Fruit fly (Drosophila melanogaster) whole organism: ENCODE results near the gene CG5910.

Experiments
- CG8478 ChIP-seq: fragments of >200 bp; optimal IDR thresholded peaks from 2 replicates; lab custom pipeline; 2018; ENCODE audit warnings: inconsistent platforms
- Dll ChIP-seq: fragments of >200 bp; optimal IDR thresholded peaks from 2 replicates; lab custom pipeline; 2017
- EcR ChIP-seq, 2 experiments: fragments of >200 bp; optimal IDR thresholded peaks; 2 replicates each; lab custom pipeline; 2017; ENCODE audit warnings: missing biosample characterization in 2 of 2, missing genetic modification characterization in 2 of 2, missing genetic modification reagents in 2 of 2
- pan ChIP-seq: fragments of >200 bp; optimal IDR thresholded peaks from 2 replicates; lab custom pipeline; 2017
- psq ChIP-seq: fragments of >200 bp; optimal IDR thresholded peaks from 2 replicates; lab custom pipeline; 2017
- usp ChIP-seq: fragments of >200 bp; optimal IDR thresholded peaks from 2 replicates; lab custom pipeline; 2017; ENCODE audit warnings: missing biosample characterization, missing genetic modification characterization, mixed read lengths

The CG5910 gene

DNA sequence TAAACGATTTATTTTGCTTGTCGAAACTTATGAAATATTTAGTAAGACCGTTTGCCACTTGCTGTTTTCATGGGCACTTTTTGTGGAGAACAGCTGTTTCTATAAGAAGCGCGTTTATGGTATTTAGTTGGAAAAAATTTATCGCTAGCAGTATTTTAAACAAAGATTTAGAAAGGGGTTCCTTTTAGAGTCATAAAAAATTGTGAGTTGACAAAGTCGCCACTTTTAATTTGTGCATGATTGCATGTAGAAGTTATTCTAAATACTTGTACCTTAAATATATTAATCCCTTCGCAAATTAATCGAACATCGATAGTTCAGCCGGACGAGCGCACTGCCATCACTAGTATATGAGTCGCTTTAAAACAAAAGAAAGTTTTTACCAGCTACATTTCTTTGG lies 9.9 kb upstream of the CG5910 start, which contains the start of the genes Las and Psn:
Gene Las, minus strand, starts transcription at position 65 of the 400 bp plus-strand sequence.
Gene Psn, plus strand, starts transcription at position 172 of the 400 bp plus-strand sequence.
- TF ChIP-seq pan, result no peak
- no peak for TF ChIP-seq Dll (lab: Kevin White, UChicago)

DNA sequence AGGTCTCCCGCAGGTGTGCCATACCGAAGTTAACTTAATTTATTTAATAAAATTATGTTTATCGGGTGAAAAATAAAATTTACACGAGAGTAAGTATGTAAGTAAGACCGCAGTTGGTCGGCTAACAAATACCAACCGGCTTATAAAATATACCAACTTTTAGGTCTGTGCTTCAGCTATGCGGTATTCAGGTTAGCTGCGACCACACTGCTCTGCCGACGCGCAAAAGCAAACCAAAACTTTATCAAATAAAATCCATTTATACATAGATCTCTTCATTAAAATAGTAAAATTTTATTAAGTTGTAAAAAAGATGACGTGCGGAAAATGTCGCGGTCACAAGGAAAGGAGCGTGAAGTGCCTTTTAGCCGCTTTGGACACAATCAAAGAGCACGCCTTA lies 6.2 kb upstream of the CG5910 start, which contains the start of the genes mRpL15 and CtIP:
Gene mRpL15, minus strand, starts transcription at position 141 of the 400 bp plus-strand sequence.
Gene CtIP, plus strand, starts transcription at position 182 of the 400 bp plus-strand sequence.
- TF ChIP-seq pan (no peak), psq (no peak), Dll (lab: Kevin White, UChicago) (no peak), CG8478 (lab: Kevin White, UChicago) (no peak), usp (GFP tag; lab: Kevin White, UChicago) (no peak), EcR (GFP tag; optimal IDR thresholded peaks at IDR 0.05; lab: Kevin White, UChicago) (no peak)

DNA sequence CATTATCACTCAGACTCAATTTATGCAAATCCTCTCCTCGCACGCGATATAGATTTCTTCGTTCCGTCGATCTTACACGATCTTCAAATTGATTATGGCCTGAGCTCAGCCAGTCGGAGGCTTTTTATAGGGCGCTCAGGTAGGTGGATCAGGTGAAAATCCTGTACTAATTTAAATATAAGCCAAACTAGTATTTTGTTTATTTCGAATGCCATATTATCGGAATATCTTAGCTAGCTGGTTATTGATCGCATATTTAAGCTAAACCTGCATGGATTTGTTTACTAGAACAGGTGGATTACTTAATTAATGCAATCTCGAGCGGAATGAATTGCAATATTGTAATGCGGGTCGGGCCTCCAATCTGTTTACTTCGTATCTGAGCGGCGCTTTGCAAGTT lies 2.4 kb upstream of the CG5910 start, which contains the start of gene Hpd:
Gene Hpd, minus strand, starts transcription at position 101 of the 400 bp plus-strand sequence.
- TF ChIP-seq psq (no peak), Dll (lab: Kevin White, UChicago) (no peak), pan (no peak)

DNA sequence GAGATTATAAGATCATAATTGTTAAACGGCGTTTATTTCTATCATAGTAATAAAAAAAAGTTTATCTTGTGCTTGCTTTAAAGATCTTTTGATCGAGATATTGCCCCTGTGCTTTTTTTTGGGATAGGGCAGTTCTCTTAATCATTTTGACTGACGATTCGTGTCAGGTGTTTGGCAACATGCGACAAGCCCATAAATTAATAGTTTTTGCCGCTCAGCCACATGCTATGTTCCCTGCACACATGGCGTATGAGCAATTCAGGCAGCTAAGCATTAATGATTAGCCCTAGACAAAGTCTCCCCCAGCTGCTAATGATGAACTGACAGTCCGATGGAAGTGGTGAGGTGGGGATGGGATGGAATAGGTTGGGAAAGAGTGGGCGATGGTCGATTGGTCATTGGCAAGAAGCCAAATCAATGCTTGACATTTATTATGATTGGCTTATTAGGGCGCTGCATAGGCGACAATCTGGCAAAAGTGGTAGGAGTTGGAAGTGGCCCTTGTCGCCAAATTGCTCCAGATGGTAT lies 1.3 kb upstream of the CG5910 start:
- TF ChIP-seq CG8478 (lab: Kevin White, UChicago) (no peak), Dll (lab: Kevin White, UChicago) (no peak), pan (no peak), usp (GFP tag; lab: Kevin White, UChicago) (no peak), psq (no peak), EcR (GFP tag; optimal IDR thresholded peaks at IDR 0.05; lab: Kevin White, UChicago) (no peak)

DNA sequence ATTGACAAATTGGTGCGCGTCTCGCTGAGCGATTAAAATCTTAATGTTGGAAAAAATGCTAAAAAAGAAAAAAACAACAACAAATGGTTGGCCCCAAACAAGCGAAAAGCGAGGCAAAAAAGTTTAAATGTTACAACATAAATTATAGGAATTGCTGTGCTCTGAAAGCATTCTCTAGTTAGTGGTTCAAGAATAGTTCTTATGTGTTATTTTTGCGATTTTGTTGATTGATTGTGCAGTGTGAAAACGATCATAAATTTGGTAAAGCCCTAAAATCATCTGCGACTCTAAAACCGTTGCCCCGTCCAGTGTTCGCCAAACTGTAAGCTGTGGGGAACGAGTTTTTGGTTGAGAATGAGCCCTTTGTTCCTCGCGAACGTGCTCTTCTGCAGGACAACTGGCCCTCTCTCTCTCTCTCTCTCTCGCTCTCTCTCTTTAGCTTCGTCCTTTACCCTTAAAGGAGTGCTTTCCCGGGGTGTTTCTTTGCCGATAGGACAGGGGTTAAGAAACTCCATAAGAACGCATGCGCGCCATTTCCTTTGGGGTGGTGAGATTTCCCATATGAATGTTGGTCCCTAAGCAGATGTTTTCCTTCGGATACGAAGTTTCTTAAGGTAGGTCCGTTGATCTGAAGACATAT lies 575 bp downstream of the CG5910 start:
- TF ChIP-seq pan (no peak), Dll (lab: Kevin White, UChicago) (no peak), EcR (GFP tag; optimal IDR thresholded peaks at IDR 0.05; lab: Kevin White, UChicago) (no peak), psq (no peak), usp (GFP tag; lab: Kevin White, UChicago) (no peak), CG8478 (lab: Kevin White, UChicago) (no peak)

DNA sequence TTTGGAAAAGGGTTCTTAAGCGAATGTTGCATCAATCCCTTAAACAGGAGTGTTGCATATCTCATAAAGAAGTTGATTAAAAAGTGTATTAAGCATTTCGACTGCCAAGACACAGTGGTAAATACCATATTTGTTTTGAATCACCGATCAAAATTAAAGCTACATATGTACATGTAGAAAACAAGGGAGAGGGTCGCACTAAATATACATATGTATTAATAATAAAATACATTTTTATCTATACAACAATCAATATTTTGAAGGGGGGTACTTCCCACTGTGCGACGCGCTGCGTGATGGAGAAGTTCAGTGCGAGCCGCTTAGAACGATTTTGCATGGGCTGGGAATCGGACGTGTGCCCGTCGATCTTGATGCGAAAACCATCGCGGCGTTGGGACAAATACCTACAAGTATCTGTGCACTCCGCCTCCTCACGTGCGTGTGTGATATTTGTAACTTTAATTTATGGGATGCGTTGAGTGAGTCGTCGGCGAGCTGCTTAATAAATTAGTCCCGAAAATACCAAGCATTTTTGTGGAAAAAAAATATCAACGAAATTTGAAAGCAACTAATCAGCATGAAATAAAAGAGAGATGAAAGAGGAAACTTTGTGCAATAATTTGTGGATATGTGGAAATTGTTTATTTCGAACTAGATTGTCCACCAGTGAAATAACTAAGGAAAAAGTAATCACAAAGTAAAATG lies 2.7 kb downstream of the CG5910 start:
- TF ChIP-seq usp (GFP tag; lab: Kevin White, UChicago), result no peak

DNA sequence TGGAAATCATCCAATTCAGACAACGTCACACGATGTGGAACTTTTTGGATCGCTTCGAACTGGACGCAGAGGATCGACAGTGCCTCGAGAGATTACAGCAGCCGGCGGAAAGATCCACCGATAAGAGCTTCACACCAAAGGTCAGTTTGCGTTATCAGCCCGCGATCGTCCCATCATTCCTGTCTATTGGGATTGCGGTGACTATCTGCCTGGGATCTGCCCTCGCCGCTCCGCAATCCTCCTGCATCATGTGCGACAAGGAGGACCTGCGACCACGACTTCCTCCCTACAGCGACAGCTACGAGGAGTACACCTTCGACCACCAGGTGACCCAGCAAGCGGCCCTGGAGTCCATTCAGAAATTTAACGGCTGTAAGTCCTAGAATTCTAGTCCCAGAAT lies 3.8 kb downstream of the CG5910 start:
- no peak for TF ChIP-seq psq
- TF ChIP-seq usp (GFP tag; lab: Kevin White, UChicago), result no peak
- no peak for TF ChIP-seq pan
- no peak for TF ChIP-seq EcR (GFP tag; optimal IDR thresholded peaks at IDR 0.05; lab: Kevin White, UChicago)
- TF ChIP-seq CG8478 (lab: Kevin White, UChicago), result no peak
- TF ChIP-seq Dll (lab: Kevin White, UChicago), result no peak

DNA sequence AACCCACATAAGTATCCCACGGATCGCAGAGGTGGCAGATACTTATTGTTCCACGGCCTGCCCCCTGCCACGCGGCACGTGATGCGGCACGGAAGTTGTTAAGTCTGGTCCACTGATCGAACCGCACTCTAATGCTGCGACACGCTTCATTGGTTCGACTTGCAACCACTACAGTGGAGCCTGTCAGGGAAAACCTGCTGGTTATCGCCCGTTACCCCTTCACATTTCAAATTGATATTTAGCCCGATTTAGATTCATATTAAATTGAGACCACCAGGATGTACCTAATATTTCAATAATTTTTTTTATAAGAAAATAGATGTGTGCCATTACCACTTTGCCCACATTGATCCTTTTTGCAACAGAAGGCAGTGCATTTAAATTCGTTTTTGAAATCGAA lies 5.1 kb downstream of the CG5910 start:
- no peak for TF ChIP-seq pan
- no peak for TF ChIP-seq EcR (GFP tag; optimal IDR thresholded peaks at IDR 0.05; lab: Kevin White, UChicago)

DNA sequence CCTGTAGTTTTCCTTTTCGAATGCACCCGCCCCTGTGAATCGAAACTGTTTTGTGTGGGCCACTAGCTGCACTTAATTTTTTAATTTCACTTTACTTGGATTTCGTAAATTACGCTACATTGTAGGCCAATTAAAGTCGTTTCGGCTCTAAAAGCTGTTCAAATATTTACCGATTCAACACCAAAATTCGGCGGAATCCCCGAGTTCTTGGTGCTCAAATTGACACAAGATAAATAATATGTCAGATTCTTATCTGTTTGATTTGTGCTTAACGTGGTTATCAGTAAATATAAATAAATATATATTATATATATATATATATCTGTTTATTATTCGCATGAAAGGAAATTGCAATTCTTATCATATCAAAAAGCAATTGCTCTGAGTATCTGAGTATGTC lies 5.7 kb downstream of the CG5910 start:
- no peak for TF ChIP-seq psq
- TF ChIP-seq EcR (GFP tag; optimal IDR thresholded peaks at IDR 0.05; lab: Kevin White, UChicago), result no peak
- TF ChIP-seq CG8478 (lab: Kevin White, UChicago), result no peak
- TF ChIP-seq usp (GFP tag; lab: Kevin White, UChicago), result no peak
- no peak for TF ChIP-seq pan
- no peak for TF ChIP-seq Dll (lab: Kevin White, UChicago)

DNA sequence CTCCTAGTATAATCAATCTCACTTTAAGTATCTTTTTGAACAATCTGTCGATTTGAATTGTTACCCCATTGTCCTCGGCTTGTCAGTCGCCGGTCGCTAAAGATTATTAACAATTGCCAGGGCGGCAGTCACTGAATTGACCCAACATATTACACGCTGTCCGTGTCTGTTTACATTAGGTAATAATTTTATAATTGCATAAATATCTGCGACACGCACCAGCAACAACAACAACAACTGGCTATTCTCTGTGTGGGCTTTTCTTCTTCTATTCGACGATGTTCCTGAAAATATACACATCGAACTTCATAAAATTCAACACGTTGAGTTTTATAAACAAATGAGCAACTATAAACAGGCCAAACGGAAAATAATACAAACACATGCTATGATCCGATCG lies 6.6 kb downstream of the CG5910 start:
- TF ChIP-seq pan (no peak), CG8478 (lab: Kevin White, UChicago) (no peak), usp (GFP tag; lab: Kevin White, UChicago) (no peak), Dll (lab: Kevin White, UChicago) (no peak), psq (no peak), EcR (GFP tag; optimal IDR thresholded peaks at IDR 0.05; lab: Kevin White, UChicago) (no peak)

DNA sequence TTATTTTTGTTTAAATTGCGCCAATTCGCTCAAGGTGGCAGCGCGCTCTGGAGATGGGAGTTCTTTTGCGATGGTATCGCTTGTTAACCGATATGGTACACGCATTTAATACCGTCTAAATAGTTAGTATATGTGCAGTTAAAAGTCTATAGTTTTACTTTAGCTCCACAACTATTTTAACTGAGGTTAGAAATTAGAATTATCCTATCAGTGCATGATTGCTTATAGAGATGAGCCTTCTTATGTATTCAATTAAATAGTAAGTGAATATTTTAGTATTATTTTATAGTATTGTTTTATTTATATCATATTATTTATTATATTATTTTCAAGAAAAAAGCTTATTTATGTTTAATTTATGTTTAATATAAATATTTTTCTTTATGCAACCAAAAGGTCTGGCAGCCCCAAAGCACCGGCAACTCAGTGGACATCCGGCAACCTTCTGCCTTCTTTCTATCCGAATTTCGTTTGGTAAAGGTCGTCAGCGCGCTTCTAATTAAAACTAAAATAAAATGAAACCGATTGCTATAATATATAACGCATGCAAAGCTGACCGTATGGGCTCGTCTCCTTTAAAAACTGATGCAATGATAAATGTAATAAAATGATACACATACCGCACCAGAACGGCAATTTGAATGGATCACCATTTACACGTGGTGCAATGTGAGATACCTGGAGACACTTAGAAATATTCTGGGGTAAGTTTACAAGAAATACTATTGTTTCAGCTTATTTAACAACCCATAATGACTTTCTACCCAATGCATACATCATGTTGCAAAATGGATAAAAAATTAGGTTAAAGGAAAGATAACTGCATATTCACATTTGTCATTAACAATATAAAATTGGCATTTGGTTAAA lies 10.8 kb downstream of the CG5910 start, which contains the start of gene CG5199:
Gene CG5199, minus strand, starts transcription at position 52 of the 870 bp plus-strand sequence.
- TF ChIP-seq usp (GFP tag; lab: Kevin White, UChicago), result no peak
- no peak for TF ChIP-seq pan
- TF ChIP-seq EcR (GFP tag; optimal IDR thresholded peaks at IDR 0.05; lab: Kevin White, UChicago), result no peak
- TF ChIP-seq psq, result no peak
- no peak for TF ChIP-seq CG8478 (lab: Kevin White, UChicago)
- no peak for TF ChIP-seq Dll (lab: Kevin White, UChicago)

DNA sequence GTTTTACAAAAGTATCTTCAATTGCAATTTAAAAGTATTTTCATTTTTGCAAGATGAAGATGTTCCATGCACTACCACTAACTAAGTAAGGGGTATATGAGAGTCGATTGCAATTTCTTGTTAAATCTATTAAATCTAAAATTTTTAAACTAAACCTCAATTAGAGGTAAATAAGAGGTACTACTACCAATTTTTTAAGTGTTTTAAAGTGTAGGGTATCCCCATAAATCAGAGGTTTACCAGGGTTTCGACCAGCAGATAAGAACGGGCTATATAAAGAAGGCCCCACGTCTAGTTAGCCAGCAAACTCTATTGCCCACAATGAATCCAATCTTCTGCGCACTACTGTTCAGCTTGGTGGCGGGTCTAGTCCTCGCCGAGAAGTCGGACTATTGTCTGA lies 18.2 kb downstream of the CG5910 start, which contains the start of gene mag:
Gene mag, plus strand, starts transcription at position 301 of the 400 bp plus-strand sequence.
- TF ChIP-seq usp (GFP tag; lab: Kevin White, UChicago) (no peak), EcR (GFP tag; optimal IDR thresholded peaks at IDR 0.05; lab: Kevin White, UChicago) (no peak), psq (no peak), Dll (lab: Kevin White, UChicago) (no peak), pan (no peak), CG8478 (lab: Kevin White, UChicago) (no peak)
